Fruit fly (Drosophila melanogaster): ENCODE results near the gene Eig71Ef.

Eig71Ef gene

DNA sequence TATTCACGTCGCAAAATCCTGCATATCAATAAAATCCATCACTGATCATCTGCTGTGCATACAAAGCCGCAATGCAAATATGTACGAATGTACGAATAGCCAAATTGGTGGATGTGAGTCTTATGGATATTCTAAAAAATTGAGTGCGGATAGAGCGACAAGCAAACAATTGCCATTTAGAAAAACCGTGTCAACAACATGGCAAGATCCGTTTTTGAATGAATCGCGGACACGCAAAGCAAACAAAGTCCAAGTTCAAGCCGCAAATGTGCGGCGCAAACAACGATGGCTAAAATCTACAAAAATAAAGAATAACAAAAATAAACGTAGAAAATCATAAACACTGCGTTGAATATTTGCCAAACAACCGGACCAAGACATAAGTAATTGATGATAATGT lies 32.3 kb upstream of the Eig71Ef start:
- TF ChIP-seq CG33017 (tag; optimal IDR thresholded peaks at IDR 0.05) (no peak), tj (GFP tag; optimal IDR thresholded peaks at IDR 0.05) (no peak), cnc (optimal IDR thresholded peaks at IDR 0.05) (no peak), CG11617 (GFP tag; optimal IDR thresholded peaks at IDR 0.05) (no peak), Mnt (GFP tag; optimal IDR thresholded peaks at IDR 0.05) (no peak), bab1 (GFP tag; optimal IDR thresholded peaks at IDR 0.05) (no peak), ovo (GFP tag; optimal IDR thresholded peaks at IDR 0.05) (no peak), CG14711 (tag; optimal IDR thresholded peaks at IDR 0.05) (no peak), toe (GFP tag; optimal IDR thresholded peaks at IDR 0.05) (no peak), kay (GFP tag; ENCODE audit: borderline replicate concordance) (no peak), Hr96 (GFP tag; optimal IDR thresholded peaks at IDR 0.05) (no peak), CG7101 (tag; optimal IDR thresholded peaks at IDR 0.05) (no peak), Clk (GFP tag; optimal IDR thresholded peaks at IDR 0.05) (no peak), CG5204 (GFP tag; optimal IDR thresholded peaks at IDR 0.05) (no peak), Crg-1 (GFP tag; optimal IDR thresholded peaks at IDR 0.05) (no peak), CG12768 (GFP tag; optimal IDR thresholded peaks at IDR 0.05) (no peak), pad (GFP tag; optimal IDR thresholded peaks at IDR 0.05) (no peak)

DNA sequence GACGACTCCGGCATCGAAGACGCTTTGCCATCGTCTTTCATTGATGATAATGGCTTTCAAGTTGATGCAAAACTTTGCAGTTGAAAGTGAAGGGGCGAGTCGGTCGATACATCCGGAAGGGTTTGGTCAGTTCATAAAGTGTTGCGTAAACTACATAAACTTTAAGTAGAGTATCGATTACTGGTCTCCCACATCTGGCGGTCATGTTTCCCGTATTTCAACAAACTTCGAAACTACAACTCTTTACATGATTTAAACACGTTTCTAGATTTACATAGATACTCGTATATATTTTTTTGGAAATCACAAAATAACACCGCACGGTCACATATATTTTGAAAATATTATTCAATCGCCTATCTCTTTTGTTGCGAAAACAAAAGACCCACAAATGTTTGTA lies 30.6 kb upstream of the Eig71Ef start, which contains the start of gene CG34452:
Gene CG34452 (minus strand): TSS at position 101 of the 400 bp plus-strand sequence.
- no peak for TF ChIP-seq CG7045 (GFP tag; optimal IDR thresholded peaks at IDR 0.05)

DNA sequence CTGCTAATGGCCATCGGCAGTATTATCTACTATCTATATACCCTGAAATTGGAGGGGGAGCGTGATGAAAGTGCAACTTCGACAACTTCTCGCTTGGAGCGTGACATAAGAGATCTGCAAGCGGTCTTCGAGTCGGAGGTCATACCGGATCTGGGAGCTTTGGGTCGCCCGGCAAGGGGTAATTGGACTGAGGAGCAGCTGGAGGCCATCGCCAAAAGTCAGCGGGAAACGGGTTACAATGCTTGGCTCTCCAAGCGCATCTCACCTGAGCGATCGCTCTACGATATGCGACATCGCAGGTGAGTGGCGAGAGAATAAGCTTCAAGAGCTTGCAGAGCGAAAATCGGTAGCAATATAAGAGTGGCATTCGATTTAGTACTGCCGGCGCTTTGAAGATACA lies 26.8 kb upstream of the Eig71Ef start:
- TF ChIP-seq cic (GFP tag; optimal IDR thresholded peaks at IDR 0.05): no peak
- no peak for TF ChIP-seq cnc (optimal IDR thresholded peaks at IDR 0.05)
- no peak for TF ChIP-seq CG12768 (GFP tag; optimal IDR thresholded peaks at IDR 0.05)
- TF ChIP-seq ovo (GFP tag; optimal IDR thresholded peaks at IDR 0.05): no peak
- no peak for TF ChIP-seq CG7045 (GFP tag; optimal IDR thresholded peaks at IDR 0.05)
- no peak for TF ChIP-seq CG1620 (GFP tag; optimal IDR thresholded peaks at IDR 0.05)
- no peak for TF ChIP-seq CG7101 (tag; optimal IDR thresholded peaks at IDR 0.05)
- TF ChIP-seq CG14711 (tag; optimal IDR thresholded peaks at IDR 0.05): no peak
- TF ChIP-seq tj (GFP tag; optimal IDR thresholded peaks at IDR 0.05): no peak
- no peak for TF ChIP-seq kay (GFP tag; ENCODE audit: borderline replicate concordance)
- TF ChIP-seq Mnt (GFP tag; optimal IDR thresholded peaks at IDR 0.05): no peak
- no peak for TF ChIP-seq Clk (GFP tag; optimal IDR thresholded peaks at IDR 0.05)
- no peak for TF ChIP-seq pad (GFP tag; optimal IDR thresholded peaks at IDR 0.05)
- no peak for TF ChIP-seq toe (GFP tag; optimal IDR thresholded peaks at IDR 0.05)

dm6 chr3L:15683345-15683922 lies 26.2 kb upstream of the Eig71Ef start, which contains the start of the genes CG7579 and Pgant8:
CG7579 (minus strand) TSS chr3L:15683445.
Pgant8 (plus strand) TSS chr3L:15683872.
- no peak for TF ChIP-seq CG12768 (GFP tag; optimal IDR thresholded peaks at IDR 0.05)
- TF ChIP-seq CG1620 (GFP tag; optimal IDR thresholded peaks at IDR 0.05): no peak

dm6 chr3L:15679420-15679819 lies 22.2 kb upstream of the Eig71Ef start, which contains the start of gene CG7304:
CG7304 (plus strand) TSS chr3L:15679720.
- TF ChIP-seq CG33017 (tag; optimal IDR thresholded peaks at IDR 0.05) (no peak), ovo (GFP tag; optimal IDR thresholded peaks at IDR 0.05) (no peak), toe (GFP tag; optimal IDR thresholded peaks at IDR 0.05) (no peak), CG7045 (GFP tag; optimal IDR thresholded peaks at IDR 0.05) (no peak), cnc (optimal IDR thresholded peaks at IDR 0.05) (no peak), CG5204 (GFP tag; optimal IDR thresholded peaks at IDR 0.05) (no peak), kay (GFP tag; ENCODE audit: borderline replicate concordance) (no peak), CG1620 (GFP tag; optimal IDR thresholded peaks at IDR 0.05) (no peak), Hr96 (GFP tag; optimal IDR thresholded peaks at IDR 0.05) (no peak), CG12768 (GFP tag; optimal IDR thresholded peaks at IDR 0.05) (no peak), CG11617 (GFP tag; optimal IDR thresholded peaks at IDR 0.05) (no peak), bab1 (GFP tag; optimal IDR thresholded peaks at IDR 0.05) (no peak), Clk (GFP tag; optimal IDR thresholded peaks at IDR 0.05) (no peak), Mnt (GFP tag; optimal IDR thresholded peaks at IDR 0.05) (no peak), CG7101 (tag; optimal IDR thresholded peaks at IDR 0.05) (no peak), cic (GFP tag; optimal IDR thresholded peaks at IDR 0.05) (no peak), tj (GFP tag; optimal IDR thresholded peaks at IDR 0.05) (no peak), pad (GFP tag; optimal IDR thresholded peaks at IDR 0.05) (no peak)

DNA sequence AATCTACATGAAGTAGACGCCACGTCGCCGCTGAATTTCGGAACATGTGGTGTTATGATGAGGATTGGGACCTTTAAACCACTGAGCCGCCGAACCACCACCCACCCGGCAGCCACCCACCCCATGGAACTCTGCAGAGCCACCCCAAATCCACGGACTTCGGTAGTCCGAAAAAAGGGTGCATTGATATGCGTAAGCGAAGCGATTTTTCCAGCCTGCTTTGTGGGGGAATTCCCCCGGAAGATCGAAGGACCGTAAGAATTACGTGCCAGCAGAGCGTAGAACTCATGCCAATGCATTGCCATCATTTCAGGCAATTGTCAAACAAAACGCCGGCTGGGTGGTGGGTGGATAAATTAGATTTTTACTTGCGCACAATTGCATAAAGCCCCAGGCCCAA lies 21.1 kb upstream of the Eig71Ef start:
- no peak for TF ChIP-seq Mnt (GFP tag; optimal IDR thresholded peaks at IDR 0.05)
- TF ChIP-seq Crg-1 (GFP tag; optimal IDR thresholded peaks at IDR 0.05): no peak
- no peak for TF ChIP-seq bab1 (GFP tag; optimal IDR thresholded peaks at IDR 0.05)
- TF ChIP-seq cic (GFP tag; optimal IDR thresholded peaks at IDR 0.05): no peak
- no peak for TF ChIP-seq pad (GFP tag; optimal IDR thresholded peaks at IDR 0.05)
- TF ChIP-seq CG11617 (GFP tag; optimal IDR thresholded peaks at IDR 0.05): no peak
- no peak for TF ChIP-seq CG1620 (GFP tag; optimal IDR thresholded peaks at IDR 0.05)

dm6 chr3L:15677662-15678061 lies 20.5 kb upstream of the Eig71Ef start:
- no peak for TF ChIP-seq kay (GFP tag; ENCODE audit: borderline replicate concordance)
- no peak for TF ChIP-seq CG7101 (tag; optimal IDR thresholded peaks at IDR 0.05)
- no peak for TF ChIP-seq bab1 (GFP tag; optimal IDR thresholded peaks at IDR 0.05)
- no peak for TF ChIP-seq CG12768 (GFP tag; optimal IDR thresholded peaks at IDR 0.05)
- TF ChIP-seq ovo (GFP tag; optimal IDR thresholded peaks at IDR 0.05): no peak
- TF ChIP-seq Mnt (GFP tag; optimal IDR thresholded peaks at IDR 0.05): no peak
- no peak for TF ChIP-seq Crg-1 (GFP tag; optimal IDR thresholded peaks at IDR 0.05)
- no peak for TF ChIP-seq pad (GFP tag; optimal IDR thresholded peaks at IDR 0.05)
- TF ChIP-seq CG11617 (GFP tag; optimal IDR thresholded peaks at IDR 0.05): no peak
- TF ChIP-seq cnc (optimal IDR thresholded peaks at IDR 0.05): no peak
- TF ChIP-seq CG5204 (GFP tag; optimal IDR thresholded peaks at IDR 0.05): no peak
- TF ChIP-seq toe (GFP tag; optimal IDR thresholded peaks at IDR 0.05): no peak
- TF ChIP-seq CG33017 (tag; optimal IDR thresholded peaks at IDR 0.05): no peak
